Fruit fly (Drosophila melanogaster): Measurements from ENCODE around the gene Cyp12c1.

DNA sequence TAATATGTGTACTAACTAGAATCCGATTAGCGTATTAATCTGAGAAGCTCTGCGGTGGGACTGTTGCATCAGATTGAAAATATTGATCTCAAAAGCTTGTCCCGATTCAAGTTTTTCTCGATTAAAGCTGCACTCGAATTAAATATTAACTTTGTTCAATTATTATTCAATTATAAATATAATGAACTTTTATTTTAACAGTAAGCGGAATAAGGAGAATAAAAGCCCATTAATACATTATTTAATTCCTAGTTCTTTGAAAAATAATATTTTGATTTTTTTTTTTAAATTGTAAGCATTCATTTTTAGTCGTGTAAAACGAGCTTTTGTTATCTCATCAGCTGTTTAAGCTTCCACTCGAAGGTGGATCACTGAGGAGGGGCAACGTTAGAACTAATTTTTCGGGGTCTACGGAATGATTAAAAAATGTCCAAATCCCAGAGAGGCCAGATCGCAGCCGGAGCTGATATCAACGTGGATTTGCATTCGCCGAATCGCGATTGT, 10.7 kb downstream of the Cyp12c1 start, which contains the start of the genes GNBP2 and GNBP1:
- TF ChIP-seq pad (GFP tag; optimal IDR thresholded peaks at IDR 0.05), result peak; percentile 64
- no peak for TF ChIP-seq CG1620 (GFP tag; optimal IDR thresholded peaks at IDR 0.05)
- TF ChIP-seq cnc (optimal IDR thresholded peaks at IDR 0.05), result no peak
- peak; percentile 2 for TF ChIP-seq Clk (GFP tag; optimal IDR thresholded peaks at IDR 0.05)
- no peak for TF ChIP-seq ovo (GFP tag; optimal IDR thresholded peaks at IDR 0.05)
- peak; percentile 92 for TF ChIP-seq CG7101 (tag; optimal IDR thresholded peaks at IDR 0.05)
- TF ChIP-seq CG33017 (tag; optimal IDR thresholded peaks at IDR 0.05), result peak; percentile 95
- peak; percentile 33 for TF ChIP-seq Crg-1 (GFP tag; optimal IDR thresholded peaks at IDR 0.05)
- peak; percentile 72 for TF ChIP-seq CG11617 (GFP tag; optimal IDR thresholded peaks at IDR 0.05)
- TF ChIP-seq Mnt (GFP tag; optimal IDR thresholded peaks at IDR 0.05), result peak; percentile 13
- peak; percentile 55 for TF ChIP-seq tj (GFP tag; optimal IDR thresholded peaks at IDR 0.05)
- peak; percentile 26 for TF ChIP-seq cic (GFP tag; optimal IDR thresholded peaks at IDR 0.05)
- no peak for TF ChIP-seq CG5204 (GFP tag; optimal IDR thresholded peaks at IDR 0.05)
